Fruit fly (Drosophila melanogaster) whole organism, embryonic: ENCODE measurements around the gene brm.

ENCODE experiments used
- Atf6 ChIP-seq: fragments of 200-800 bp; sonication (Bioruptor generic); IDR thresholded peaks from 2 replicates; pipeline ENCODE4 v1.3.6; 2022; ENCODE audit warnings: missing biosample characterization, missing genetic modification characterization
- B-H1 ChIP-seq: fragments of 200-800 bp; sonication (Bioruptor generic); IDR thresholded peaks from 3 replicates; pipeline ENCODE4 v1.3.6; 2022; ENCODE audit warnings: missing biosample characterization, missing genetic modification characterization
- BtbVII ChIP-seq: fragments of 200-800 bp; sonication (Bioruptor generic); optimal IDR thresholded peaks from 3 replicates; lab custom pipeline; 2017; ENCODE audit warnings: missing biosample characterization, mild to moderate bottlenecking, missing genetic modification characterization
- CG1024 ChIP-seq: fragments of 200-800 bp; sonication (Bioruptor generic); IDR thresholded peaks from 2 replicates; pipeline ENCODE4 v1.3.6; 2022; ENCODE audit warnings: missing biosample characterization, missing genetic modification characterization
- CG11723 ChIP-seq: fragments of 200-800 bp; sonication (Bioruptor generic); optimal IDR thresholded peaks from 2 replicates; lab custom pipeline; 2017; ENCODE audit warnings: missing biosample characterization, mild to moderate bottlenecking, missing genetic modification characterization
- CG12299 ChIP-seq: fragments of 200-800 bp; sonication (Bioruptor generic); optimal IDR thresholded peaks from 2 replicates; lab custom pipeline; 2018; ENCODE audit warnings: missing biosample characterization, mild to moderate bottlenecking, missing genetic modification characterization
- CG12391 ChIP-seq: fragments of 200-800 bp; sonication (Bioruptor generic); optimal IDR thresholded peaks from 3 replicates; lab custom pipeline; 2018; ENCODE audit warnings: missing biosample characterization, mild to moderate bottlenecking, missing genetic modification characterization, moderate library complexity
- CG13624 ChIP-seq: fragments of 200-800 bp; sonication (Bioruptor generic); optimal IDR thresholded peaks from 2 replicates; lab custom pipeline; 2016; ENCODE audit warnings: missing biosample characterization, missing genetic modification characterization
- CG13775 ChIP-seq: fragments of 200-800 bp; sonication (Bioruptor generic); optimal IDR thresholded peaks from 3 replicates; lab custom pipeline; 2017; ENCODE audit warnings: missing biosample characterization, mild to moderate bottlenecking, missing genetic modification characterization
- CG15011 ChIP-seq: fragments of 200-800 bp; sonication (Bioruptor generic); optimal IDR thresholded peaks from 3 replicates; lab custom pipeline; 2018; ENCODE audit warnings: missing biosample characterization, mild to moderate bottlenecking, missing genetic modification characterization
- CG15269 ChIP-seq: fragments of 200-800 bp; sonication (Bioruptor generic); optimal IDR thresholded peaks from 2 replicates; lab custom pipeline; 2018; ENCODE audit warnings: missing biosample characterization, mild to moderate bottlenecking, missing genetic modification characterization, moderate library complexity
- CG15696 ChIP-seq: fragments of 200-800 bp; sonication (Bioruptor generic); optimal IDR thresholded peaks from 2 replicates; lab custom pipeline; 2019; ENCODE audit warnings: missing biosample characterization, mild to moderate bottlenecking, missing genetic modification characterization, moderate library complexity
- CG1603 ChIP-seq: fragments of 200-800 bp; sonication (Bioruptor generic); optimal IDR thresholded peaks from 2 replicates; lab custom pipeline; 2019; ENCODE audit warnings: missing biosample characterization, mild to moderate bottlenecking, missing genetic modification characterization, moderate library complexity
- CG2712 ChIP-seq: fragments of 200-800 bp; optimal IDR thresholded peaks from 3 replicates; lab custom pipeline; 2019; ENCODE audit warnings: missing biosample characterization, mild to moderate bottlenecking, missing genetic modification characterization, moderate library complexity
- CG31441 ChIP-seq: fragments of 200-800 bp; sonication (Bioruptor generic); IDR thresholded peaks from 2 replicates; pipeline ENCODE4 v1.3.6; 2022; ENCODE audit warnings: missing biosample characterization, missing genetic modification characterization
- CG4424 ChIP-seq: fragments of 200-800 bp; sonication (Bioruptor generic); optimal IDR thresholded peaks from 3 replicates; lab custom pipeline; 2016; ENCODE audit warnings: missing biosample characterization, missing genetic modification characterization
- CG4617 ChIP-seq: fragments of 200-800 bp; sonication (Bioruptor generic); optimal IDR thresholded peaks from 3 replicates; lab custom pipeline; 2016; ENCODE audit warnings: missing biosample characterization, missing genetic modification characterization, borderline replicate concordance
- CG6854 ChIP-seq: fragments of 200-800 bp; sonication (Bioruptor generic); optimal IDR thresholded peaks from 3 replicates; lab custom pipeline; 2017; ENCODE audit warnings: missing biosample characterization, mild to moderate bottlenecking, missing genetic modification characterization
- CG7357 ChIP-seq: fragments of 200-800 bp; sonication (Bioruptor generic); IDR thresholded peaks from 3 replicates; pipeline ENCODE4 v1.3.6; 2022; ENCODE audit warnings: missing biosample characterization, missing genetic modification characterization
- CG7963 ChIP-seq: fragments of 200-800 bp; sonication (Bioruptor generic); IDR thresholded peaks from 3 replicates; pipeline ENCODE4 v1.3.6; 2022; ENCODE audit warnings: missing biosample characterization, missing genetic modification characterization; ENCODE audit not compliant: partially characterized antibody
- Dad ChIP-seq: fragments of 200-800 bp; sonication (Bioruptor generic); optimal IDR thresholded peaks from 3 replicates; lab custom pipeline; 2016; ENCODE audit warnings: missing biosample characterization, missing genetic modification characterization
- E2f1 ChIP-seq: fragments of 200-800 bp; sonication (Bioruptor generic); IDR thresholded peaks from 2 replicates; pipeline ENCODE4 v1.3.6; 2022; ENCODE audit warnings: missing biosample characterization, missing genetic modification characterization
- Elba2 ChIP-seq: fragments of 200-800 bp; sonication (Bioruptor generic); optimal IDR thresholded peaks from 3 replicates; lab custom pipeline; 2016; ENCODE audit warnings: missing biosample characterization, missing genetic modification characterization
- GATAe ChIP-seq: fragments of 200-800 bp; sonication (Bioruptor generic); conservative IDR thresholded peaks from 2 replicates; pipeline ENCODE4 v1.3.6; 2022; ENCODE audit warnings: missing biosample characterization, missing genetic modification characterization
- Lhr ChIP-seq: fragments of 200-800 bp; sonication (Bioruptor generic); optimal IDR thresholded peaks from 3 replicates; lab custom pipeline; 2017; ENCODE audit warnings: mild to moderate bottlenecking, missing biosample characterization, missing genetic modification reagents, missing genetic modification characterization
- MTF-1 ChIP-seq: fragments of 200-800 bp; sonication (Bioruptor generic); optimal IDR thresholded peaks from 2 replicates; lab custom pipeline; 2018; ENCODE audit warnings: missing biosample characterization, mild to moderate bottlenecking, missing genetic modification characterization, borderline replicate concordance
- YL-1 ChIP-seq: fragments of 200-800 bp; sonication (Bioruptor generic); optimal IDR thresholded peaks from 3 replicates; lab custom pipeline; 2017; ENCODE audit warnings: missing biosample characterization, mild to moderate bottlenecking, missing genetic modification characterization
- abd-A ChIP-seq: fragments of 200-800 bp; sonication (Bioruptor generic); optimal IDR thresholded peaks from 3 replicates; lab custom pipeline; 2019; ENCODE audit warnings: missing biosample characterization, mild to moderate bottlenecking, missing genetic modification characterization, moderate library complexity
- ash1 ChIP-seq: fragments of 200-800 bp; sonication (Bioruptor generic); optimal IDR thresholded peaks from 2 replicates; lab custom pipeline; 2018; ENCODE audit warnings: missing biosample characterization, mild to moderate bottlenecking, missing genetic modification characterization
- caup ChIP-seq: fragments of 200-800 bp; sonication (Bioruptor generic); optimal IDR thresholded peaks from 3 replicates; lab custom pipeline; 2017; ENCODE audit warnings: missing biosample characterization, mild to moderate bottlenecking, missing genetic modification characterization, moderate library complexity; ENCODE audit not compliant: severe bottlenecking
- cg ChIP-seq: fragments of 200-800 bp; sonication (Bioruptor generic); optimal IDR thresholded peaks from 3 replicates; lab custom pipeline; 2019; ENCODE audit warnings: missing biosample characterization, mild to moderate bottlenecking, missing genetic modification characterization, moderate library complexity
- chif ChIP-seq, 2 experiments: fragments of 200-800 bp; sonication (Bioruptor generic); optimal IDR thresholded peaks; 3 replicates each; lab custom pipeline; 2016; ENCODE audit warnings: missing biosample characterization in 2 of 2, missing genetic modification characterization in 2 of 2
- dmrt11E ChIP-seq: fragments of 200-800 bp; sonication (Bioruptor generic); optimal IDR thresholded peaks from 3 replicates; lab custom pipeline; 2018; ENCODE audit warnings: missing biosample characterization, mild to moderate bottlenecking, missing genetic modification characterization, moderate library complexity
- ham ChIP-seq: fragments of 200-800 bp; sonication (Bioruptor generic); IDR thresholded peaks from 2 replicates; pipeline ENCODE4 v1.3.6; 2022; ENCODE audit warnings: missing biosample characterization, missing genetic modification characterization
- kni ChIP-seq: fragments of 200-800 bp; sonication (Bioruptor generic); optimal IDR thresholded peaks from 3 replicates; lab custom pipeline; 2017; ENCODE audit warnings: mild to moderate bottlenecking, missing biosample characterization, missing genetic modification reagents, missing genetic modification characterization
- lmd ChIP-seq: fragments of 200-800 bp; sonication (Bioruptor generic); IDR thresholded peaks from 2 replicates; pipeline ENCODE4 v1.3.6; 2022; ENCODE audit warnings: missing biosample characterization, missing genetic modification characterization
- oc ChIP-seq: fragments of 200-800 bp; sonication (Bioruptor generic); optimal IDR thresholded peaks from 2 replicates; lab custom pipeline; 2018; ENCODE audit warnings: missing biosample characterization, mild to moderate bottlenecking, missing genetic modification characterization, moderate library complexity
- onecut ChIP-seq: fragments of 200-800 bp; sonication (Bioruptor generic); IDR thresholded peaks from 2 replicates; pipeline ENCODE4 v1.3.6; 2022; ENCODE audit warnings: missing biosample characterization, missing genetic modification characterization
- otp ChIP-seq: fragments of 200-800 bp; sonication (Bioruptor generic); IDR thresholded peaks from 3 replicates; pipeline ENCODE4, ENCODE4 v1.3.6; 2022; ENCODE audit warnings: missing biosample characterization, missing genetic modification characterization
- pan ChIP-seq, 4 experiments: fragments of >200 bp in 3 of 4; fragments of 200-800 bp in 1 of 4; sonication (Bioruptor generic) in 1 of 4; optimal IDR thresholded peaks in 3 of 4; IDR thresholded peaks in 1 of 4; 2 replicates each; pipeline versions ENCODE4 v1.3.6 to Lab custom; 2017 to 2022; ENCODE audit warnings: missing biosample characterization in 2 of 4, missing genetic modification characterization in 2 of 4, mixed read lengths in 1 of 4
- run ChIP-seq: fragments of 200-800 bp; sonication (Bioruptor generic); optimal IDR thresholded peaks from 3 replicates; lab custom pipeline; 2018; ENCODE audit warnings: missing biosample characterization, mild to moderate bottlenecking, missing genetic modification characterization
- salm ChIP-seq: fragments of 200-800 bp; sonication (Bioruptor generic); optimal IDR thresholded peaks from 2 replicates; lab custom pipeline; 2018; ENCODE audit warnings: missing biosample characterization, mild to moderate bottlenecking, missing genetic modification characterization
- stwl ChIP-seq: fragments of 200-800 bp; sonication (Bioruptor generic); optimal IDR thresholded peaks from 3 replicates; lab custom pipeline; 2018; ENCODE audit warnings: missing biosample characterization, mild to moderate bottlenecking, missing genetic modification characterization, moderate library complexity
- tin ChIP-seq: fragments of 200-800 bp; sonication (Bioruptor generic); optimal IDR thresholded peaks from 3 replicates; lab custom pipeline; 2016; ENCODE audit warnings: missing biosample characterization, missing genetic modification characterization
- ttk ChIP-seq: fragments of 200-800 bp; sonication (Bioruptor generic); IDR thresholded peaks from 2 replicates; pipeline ENCODE4 v2.1.2; 2022; ENCODE audit warnings: missing biosample characterization, missing genetic modification characterization
- wek ChIP-seq: fragments of 200-800 bp; sonication (Bioruptor generic); optimal IDR thresholded peaks from 3 replicates; lab custom pipeline; 2018; ENCODE audit warnings: missing biosample characterization, mild to moderate bottlenecking, missing genetic modification characterization, moderate library complexity
- zfh1 ChIP-seq: fragments of 200-800 bp; sonication (Bioruptor generic); IDR thresholded peaks from 3 replicates; pipeline ENCODE4 v1.3.6; 2022; ENCODE audit warnings: missing biosample characterization, missing genetic modification characterization

brm gene

dm6 chr3L:16028924-16029323, 46.3 kb upstream of the brm start (continued):
- TF ChIP-seq cg (peak; percentile 58), CG2712 (no peak), Elba2 (GFP tag; lab: Kevin White, UChicago) (no peak), kni (GFP tag; lab: Kevin White, UChicago) (peak; percentile 1)

DNA sequence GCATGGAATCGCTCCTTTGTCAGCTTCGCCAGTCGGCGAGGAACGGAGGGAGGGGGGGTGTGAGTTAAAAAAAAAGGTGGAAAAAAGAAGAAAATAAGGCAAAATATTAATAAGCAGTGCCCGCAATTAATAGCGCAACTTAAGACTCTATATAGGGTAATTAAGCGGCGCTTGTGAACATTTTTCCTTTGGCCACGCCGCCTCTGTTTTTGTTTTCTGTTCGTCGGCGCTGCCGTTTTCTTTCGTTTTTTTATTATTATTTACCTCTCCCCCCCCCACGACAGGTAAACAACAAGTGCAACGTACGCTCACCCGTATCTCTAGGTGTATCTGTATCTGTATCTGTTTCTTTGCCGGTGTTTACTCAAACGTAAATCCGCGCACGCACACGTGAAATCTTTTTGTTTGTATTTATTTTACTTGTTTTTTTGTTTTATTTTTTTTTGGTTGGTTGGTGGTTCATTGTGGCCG, 44.5 kb upstream of the brm start:
- TF ChIP-seq Dad (GFP tag; lab: Kevin White, UChicago) (no peak), CG13775 (no peak), CG12299 (tag; lab: Kevin White, UChicago) (no peak), stwl (tag; lab: Kevin White, UChicago) (no peak), CG31441 (GFP tag; lab: Robert Waterston, UW) (peak; percentile 40; the same call in 1 of the 2 replicates), ash1 (GFP tag; lab: Kevin White, UChicago) (no peak), BtbVII (GFP tag; lab: Kevin White, UChicago) (peak; percentile 63), salm (no peak), wek (peak; percentile 12), YL-1 (peak; percentile 39), zfh1 (GFP tag; lab: Robert Waterston, UW) (0 out of 3 replicates have a peak, but pooled peaks have one; percentile 29), B-H1 (GFP tag; lab: Robert Waterston, UW) (peak; percentile 12; the same call in 1 of the 3 replicates), tin (GFP tag; lab: Kevin White, UChicago) (no peak), lmd (peak; percentile 35; the same call in 1 of the 2 replicates), CG6854 (GFP tag; lab: Kevin White, UChicago) (no peak), chif (GFP tag; optimal IDR thresholded peaks at IDR 0.05; lab: Kevin White, UChicago) (peak in 1 of 2 experiments; percentile 34), CG7357 (peak; percentile 49; the same call in 1 of the 3 replicates), oc (tag; lab: Kevin White, UChicago) (peak; percentile 38), CG11723 (peak; percentile 27), CG1024 (0 out of 2 replicates have a peak, but pooled peaks have one; percentile 43), E2f1 (GFP tag; lab: Robert Waterston, UW) (peak; percentile 36; the same call in 1 of the 2 replicates), CG4424 (GFP tag; lab: Kevin White, UChicago) (peak; percentile 37), GATAe (no peak), CG7963 (no peak), CG1603 (tag; lab: Kevin White, UChicago) (no peak), ttk (GFP tag; lab: Robert Waterston, UW) (peak; percentile 48; the same call in 1 of the 2 replicates), run (tag; lab: Kevin White, UChicago) (peak; percentile 24), Atf6 (GFP tag; lab: Robert Waterston, UW) (no peak; the same call in 1 of the 2 replicates), MTF-1 (peak; percentile 71), ham (GFP tag; lab: Robert Waterston, UW) (0 out of 2 replicates have a peak, but pooled peaks have one; percentile 17), onecut (GFP tag; lab: Robert Waterston, UW) (peak; percentile 77), pan (optimal IDR thresholded peaks at IDR 0.05; lab: Kevin White, UChicago) (peak in 1 of 2 experiments; percentile 20), pan (GFP tag; optimal IDR thresholded peaks at IDR 0.05 in 1 of 2, IDR thresholded peaks at IDR 0.05 in 1 of 2) (peak in 1 of 2 experiments; percentile 73), otp (GFP tag; lab: Robert Waterston, UW) (0 out of 3 replicates have a peak, but pooled peaks have one; percentile 11), CG15011 (GFP tag; lab: Kevin White, UChicago) (peak; percentile 61), CG12391 (tag; lab: Kevin White, UChicago) (peak; percentile 15), caup (GFP tag; lab: Kevin White, UChicago) (peak; percentile 35), Lhr (GFP tag; lab: Kevin White, UChicago) (peak; percentile 12), CG13624 (GFP tag; lab: Kevin White, UChicago) (no peak), abd-A (tag; lab: Kevin White, UChicago) (no peak), CG4617 (no peak), CG15269 (peak; percentile 38), CG15696 (tag; lab: Kevin White, UChicago) (peak; percentile 74), dmrt11E (tag; lab: Kevin White, UChicago) (peak; percentile 43)
